Worm (Caenorhabditis elegans) whole organism, L2 larva: ENCODE data around the gene npax-1.

Source experiments
- F13H6.1 ChIP-seq: sonication (generic microtip); optimal IDR thresholded peaks from 2 replicates; lab custom pipeline; 2016; ENCODE audit warnings: missing genetic modification characterization, missing compliant biosample characterization
- R02D3.7 ChIP-seq: fragments of 150-350 bp; optimal IDR thresholded peaks from 2 replicates; lab custom pipeline; 2014; ENCODE audit warnings: missing biosample characterization, missing genetic modification characterization
- Y55F3AM.14 ChIP-seq: fragments of 200-800 bp; sonication (Bioruptor generic); optimal IDR thresholded peaks from 2 replicates; lab custom pipeline; 2018; ENCODE audit warnings: mild to moderate bottlenecking, missing genetic modification characterization, missing compliant biosample characterization
- ZK546.5 ChIP-seq: sonication (generic microtip); optimal IDR thresholded peaks from 2 replicates; lab custom pipeline; 2017; ENCODE audit warnings: missing biosample characterization, missing genetic modification characterization
- alr-1 ChIP-seq: fragments of 150-350 bp; optimal IDR thresholded peaks from 2 replicates; lab custom pipeline; 2014; ENCODE audit warnings: missing biosample characterization, missing genetic modification characterization
- aly-2 ChIP-seq: fragments of 150-350 bp; optimal IDR thresholded peaks from 2 replicates; lab custom pipeline; 2014; ENCODE audit warnings: missing biosample characterization, missing genetic modification characterization
- ama-1 ChIP-seq: fragments of 150-350 bp; optimal IDR thresholded peaks from 2 replicates; lab custom pipeline; 2018; ENCODE audit warnings: inconsistent platforms
- blmp-1 ChIP-seq: sonication (generic microtip); optimal IDR thresholded peaks from 2 replicates; lab custom pipeline; 2017; ENCODE audit warnings: missing genetic modification characterization, mild to moderate bottlenecking, missing compliant biosample characterization, antibody characterized with exemption, moderate library complexity; ENCODE audit not compliant: insufficient read depth
- ceh-16 ChIP-seq: fragments of 150-350 bp; optimal IDR thresholded peaks from 2 replicates; lab custom pipeline; 2014; ENCODE audit warnings: missing biosample characterization, missing genetic modification characterization
- ceh-82 ChIP-seq: fragments of 150-350 bp; optimal IDR thresholded peaks from 2 replicates; lab custom pipeline; 2014; ENCODE audit warnings: missing biosample characterization, missing genetic modification characterization
- crh-2 ChIP-seq: sonication (generic microtip); optimal IDR thresholded peaks from 2 replicates; lab custom pipeline; 2017; ENCODE audit warnings: missing biosample characterization, missing genetic modification characterization
- dmd-4 ChIP-seq: sonication (generic microtip); optimal IDR thresholded peaks from 2 replicates; lab custom pipeline; 2017; ENCODE audit warnings: missing biosample characterization, missing genetic modification characterization
- egl-27 ChIP-seq: sonication (generic microtip); optimal IDR thresholded peaks from 3 replicates; lab custom pipeline; 2017; ENCODE audit warnings: missing biosample characterization, missing genetic modification reagents, missing genetic modification characterization
- elt-1 ChIP-seq: fragments of 150-350 bp; optimal IDR thresholded peaks from 2 replicates; lab custom pipeline; 2014; ENCODE audit warnings: missing biosample characterization, missing genetic modification characterization
- fos-1 ChIP-seq: fragments of 150-350 bp; optimal IDR thresholded peaks from 2 replicates; lab custom pipeline; 2014; ENCODE audit warnings: missing biosample characterization, missing genetic modification characterization
- lin-11 ChIP-seq: fragments of 150-350 bp; sonication (generic microtip); optimal IDR thresholded peaks from 2 replicates; lab custom pipeline; 2014; ENCODE audit warnings: missing biosample characterization, missing genetic modification characterization, inconsistent platforms, mixed read lengths
- lin-13 ChIP-seq: fragments of 150-350 bp; optimal IDR thresholded peaks from 2 replicates; lab custom pipeline; 2014; ENCODE audit warnings: missing biosample characterization, missing genetic modification reagents, missing genetic modification characterization
- lin-39 ChIP-seq: fragments of 150-350 bp; optimal IDR thresholded peaks from 2 replicates; lab custom pipeline; 2014; ENCODE audit warnings: missing biosample characterization, missing genetic modification reagents, missing genetic modification characterization
- lsy-2 ChIP-seq, 2 experiments: fragments of 150-350 bp in 1 of 2; sonication (generic microtip) in 1 of 2; optimal IDR thresholded peaks; 2 replicates each; lab custom pipeline; 2014 to 2017; ENCODE audit warnings: missing biosample characterization in 2 of 2, missing genetic modification characterization in 2 of 2
- mab-5 ChIP-seq: fragments of 150-350 bp; optimal IDR thresholded peaks from 2 replicates; lab custom pipeline; 2014; ENCODE audit warnings: missing biosample characterization, missing genetic modification characterization
- mdl-1 ChIP-seq, 2 experiments: fragments of 150-350 bp in 1 of 2; sonication (generic microtip) in 1 of 2; optimal IDR thresholded peaks; 2 replicates each; lab custom pipeline; 2017; ENCODE audit warnings: missing biosample characterization in 2 of 2, missing genetic modification characterization in 2 of 2
- nhr-10 ChIP-seq: sonication (generic microtip); optimal IDR thresholded peaks from 2 replicates; lab custom pipeline; 2017; ENCODE audit warnings: missing biosample characterization, missing genetic modification characterization
- nhr-11 ChIP-seq: fragments of 150-350 bp; optimal IDR thresholded peaks from 2 replicates; lab custom pipeline; 2014; ENCODE audit warnings: missing biosample characterization, missing genetic modification characterization
- nhr-12 ChIP-seq: fragments of 150-350 bp; optimal IDR thresholded peaks from 2 replicates; lab custom pipeline; 2014; ENCODE audit warnings: missing biosample characterization, missing genetic modification characterization
- nhr-23 ChIP-seq: fragments of 150-350 bp; optimal IDR thresholded peaks from 2 replicates; lab custom pipeline; 2014; ENCODE audit warnings: missing biosample characterization, missing genetic modification reagents, missing genetic modification characterization
- nhr-237 ChIP-seq: fragments of 150-350 bp; optimal IDR thresholded peaks from 2 replicates; lab custom pipeline; 2014; ENCODE audit warnings: missing biosample characterization, missing genetic modification characterization
- nhr-25 ChIP-seq: fragments of 150-350 bp; sonication (generic microtip); optimal IDR thresholded peaks from 3 replicates; lab custom pipeline; 2014; ENCODE audit warnings: missing biosample characterization, missing genetic modification characterization
- peb-1 ChIP-seq: fragments of 150-350 bp; optimal IDR thresholded peaks from 2 replicates; lab custom pipeline; 2014; ENCODE audit warnings: missing biosample characterization, missing genetic modification characterization
- sem-4 ChIP-seq: fragments of 150-350 bp; optimal IDR thresholded peaks from 2 replicates; lab custom pipeline; 2014; ENCODE audit warnings: missing biosample characterization, missing genetic modification reagents, missing genetic modification characterization
- skn-1 ChIP-seq: sonication (generic microtip); optimal IDR thresholded peaks from 2 replicates; lab custom pipeline; 2017; ENCODE audit warnings: missing biosample characterization, missing genetic modification characterization
- sma-3 ChIP-seq: sonication (generic microtip); optimal IDR thresholded peaks from 2 replicates; lab custom pipeline; 2016; ENCODE audit warnings: missing genetic modification reagents, missing genetic modification characterization, missing compliant biosample characterization
- sma-9 ChIP-seq, 2 experiments: fragments of 150-350 bp in 1 of 2; sonication (generic microtip) in 1 of 2; optimal IDR thresholded peaks; 2 replicates each; lab custom pipeline; 2014 to 2016; ENCODE audit warnings: missing genetic modification characterization in 2 of 2, mild to moderate bottlenecking in 1 of 2, missing biosample characterization in 1 of 2, missing compliant biosample characterization in 1 of 2, missing genetic modification reagents in 1 of 2, moderate library complexity in 1 of 2
- snpc-4 ChIP-seq: fragments of 150-350 bp; optimal IDR thresholded peaks from 2 replicates; lab custom pipeline; 2014; ENCODE audit warnings: missing biosample characterization, missing genetic modification characterization
- unc-39 ChIP-seq: fragments of 150-350 bp; optimal IDR thresholded peaks from 2 replicates; lab custom pipeline; 2014; ENCODE audit warnings: missing biosample characterization, missing genetic modification characterization
- unc-55 ChIP-seq: fragments of 150-350 bp; sonication (generic microtip); optimal IDR thresholded peaks from 3 replicates; lab custom pipeline; 2014; ENCODE audit warnings: missing biosample characterization, missing genetic modification reagents, missing genetic modification characterization
- unc-62 ChIP-seq: fragments of 150-350 bp; optimal IDR thresholded peaks from 2 replicates; lab custom pipeline; 2014; ENCODE audit warnings: missing biosample characterization, missing genetic modification reagents, missing genetic modification characterization
- zag-1 ChIP-seq: fragments of 150-350 bp; optimal IDR thresholded peaks from 2 replicates; lab custom pipeline; 2014; ENCODE audit warnings: missing biosample characterization, missing genetic modification characterization
- ztf-1 ChIP-seq: fragments of 200-800 bp; sonication (Bioruptor generic); conservative IDR thresholded peaks from 2 replicates; pipeline ENCODE4 v1.3.6; 2022; ENCODE audit warnings: missing genetic modification characterization, missing compliant biosample characterization
- ztf-11 ChIP-seq: sonication (generic microtip); optimal IDR thresholded peaks from 2 replicates; lab custom pipeline; 2017; ENCODE audit warnings: missing biosample characterization, missing genetic modification characterization

npax-1 gene

DNA sequence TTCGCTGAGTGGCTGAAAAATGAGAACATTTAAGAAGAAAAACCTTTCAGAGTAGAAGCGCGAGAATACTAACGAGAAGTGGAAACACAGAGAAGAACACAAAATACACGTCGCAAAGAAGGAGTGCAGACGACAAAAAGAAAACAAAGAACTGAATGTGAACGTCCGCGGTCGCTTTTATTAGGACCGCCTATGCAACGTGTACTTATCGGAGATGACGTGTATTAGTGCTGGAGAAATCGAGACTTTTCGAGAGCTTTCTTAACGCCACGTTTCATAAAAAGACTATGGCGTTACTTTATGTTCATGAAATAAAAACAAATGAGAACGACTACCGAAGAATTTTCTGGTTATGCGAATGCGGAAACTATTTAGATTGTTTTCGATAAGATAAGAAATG is 21.4 kb upstream of the npax-1 start, which contains the start of gene hsp-4:
Gene hsp-4 (minus strand): TSS at position 139 of the 400 bp plus-strand sequence.
- TF ChIP-seq ceh-16 (tag; lab: Kevin White, UChicago) = no peak
- TF ChIP-seq sem-4 = no peak
- TF ChIP-seq unc-55 (GFP tag; lab: Kevin White, UChicago) = peak; percentile 1
- TF ChIP-seq Y55F3AM.14 (GFP tag; lab: Kevin White, UChicago) = no peak
- peak; percentile 83 for TF ChIP-seq crh-2 (tag; lab: Kevin White, UChicago)
- peak; percentile 2 for TF ChIP-seq ama-1
- no peak for TF ChIP-seq zag-1
- TF ChIP-seq ceh-82 = no peak
- TF ChIP-seq nhr-12 (tag; lab: Kevin White, UChicago) = no peak
- TF ChIP-seq peb-1 (tag; lab: Kevin White, UChicago) = no peak
- peak; percentile 51 for TF ChIP-seq fos-1 (tag; lab: Kevin White, UChicago)
- no peak for TF ChIP-seq mab-5 (tag; lab: Kevin White, UChicago)
- TF ChIP-seq nhr-25 = no peak
- no peak for TF ChIP-seq ztf-1 (GFP tag; lab: Robert Waterston, UW)
- TF ChIP-seq R02D3.7 (tag; lab: Kevin White, UChicago) = no peak
- TF ChIP-seq lsy-2 (tag; optimal IDR thresholded peaks at IDR 0.05; lab: Kevin White, UChicago) = no peak
- TF ChIP-seq skn-1 (tag; lab: Kevin White, UChicago) = no peak
- no peak for TF ChIP-seq mdl-1 (tag; optimal IDR thresholded peaks at IDR 0.05; lab: Kevin White, UChicago)
- TF ChIP-seq unc-62 = no peak
- no peak for TF ChIP-seq blmp-1 (tag; lab: Kevin White, UChicago)
- no peak for TF ChIP-seq sma-9 (GFP tag; optimal IDR thresholded peaks at IDR 0.05; lab: Kevin White, UChicago)
- no peak for TF ChIP-seq sma-9 (tag; optimal IDR thresholded peaks at IDR 0.05; lab: Kevin White, UChicago)
- no peak for TF ChIP-seq nhr-23 (tag; lab: Kevin White, UChicago)
- no peak for TF ChIP-seq snpc-4
- TF ChIP-seq dmd-4 (tag; lab: Kevin White, UChicago) = no peak
- no peak for TF ChIP-seq F13H6.1 (tag; lab: Kevin White, UChicago)
- no peak for TF ChIP-seq unc-39 (tag; lab: Kevin White, UChicago)
- no peak for TF ChIP-seq nhr-10 (tag; lab: Kevin White, UChicago)
- TF ChIP-seq egl-27 (tag; lab: Kevin White, UChicago) = no peak

DNA sequence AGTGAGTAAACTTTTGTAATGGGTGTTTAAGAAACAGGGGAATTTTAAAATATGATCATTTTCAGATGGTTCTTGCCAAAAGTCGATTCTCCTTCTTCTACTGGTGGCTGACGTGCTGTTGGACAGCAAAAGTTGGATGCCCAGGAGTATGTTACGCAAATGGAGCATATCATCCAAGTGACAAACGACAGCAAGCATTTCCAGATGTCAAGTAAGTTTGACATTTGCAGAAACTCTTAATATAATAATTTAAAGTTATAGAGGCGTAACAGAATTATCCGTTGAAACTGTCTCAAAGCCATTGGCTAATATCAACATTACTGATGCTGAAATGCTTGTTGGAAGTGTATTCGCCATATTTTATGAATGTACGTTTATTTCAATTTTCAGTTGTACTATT is 16.9 kb upstream of the npax-1 start:
- TF ChIP-seq aly-2 (tag; lab: Kevin White, UChicago) (no peak), nhr-11 (no peak), ZK546.5 (tag; lab: Kevin White, UChicago) (no peak), elt-1 (no peak), fos-1 (tag; lab: Kevin White, UChicago) (no peak), ceh-82 (no peak), Y55F3AM.14 (GFP tag; lab: Kevin White, UChicago) (no peak), skn-1 (tag; lab: Kevin White, UChicago) (no peak), dmd-4 (tag; lab: Kevin White, UChicago) (no peak), unc-62 (no peak), nhr-237 (no peak), blmp-1 (tag; lab: Kevin White, UChicago) (no peak), unc-55 (GFP tag; lab: Kevin White, UChicago) (no peak)

DNA sequence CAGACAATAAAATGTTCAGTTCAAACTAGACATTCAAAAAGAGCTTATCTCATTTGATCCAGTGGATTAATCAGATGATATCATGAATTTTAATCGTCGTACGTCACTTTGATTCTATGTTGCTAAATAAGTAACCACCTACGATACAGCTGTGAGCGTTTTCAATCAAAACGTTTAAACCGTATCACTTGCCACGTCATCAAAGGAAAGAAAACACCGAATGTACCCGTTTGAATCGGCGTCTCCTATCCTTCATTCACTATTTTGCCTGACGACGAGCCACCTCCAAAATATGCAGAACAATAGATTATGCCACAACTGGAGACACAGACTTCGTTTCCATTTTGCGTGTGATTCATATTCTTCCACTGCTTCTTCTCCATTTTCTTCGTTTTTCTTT is 14.7 kb upstream of the npax-1 start:
- TF ChIP-seq crh-2 (tag; lab: Kevin White, UChicago) (peak; percentile 38), ZK546.5 (tag; lab: Kevin White, UChicago) (no peak)
- TF ChIP-seq, all 48 proteins: peak for 1

DNA sequence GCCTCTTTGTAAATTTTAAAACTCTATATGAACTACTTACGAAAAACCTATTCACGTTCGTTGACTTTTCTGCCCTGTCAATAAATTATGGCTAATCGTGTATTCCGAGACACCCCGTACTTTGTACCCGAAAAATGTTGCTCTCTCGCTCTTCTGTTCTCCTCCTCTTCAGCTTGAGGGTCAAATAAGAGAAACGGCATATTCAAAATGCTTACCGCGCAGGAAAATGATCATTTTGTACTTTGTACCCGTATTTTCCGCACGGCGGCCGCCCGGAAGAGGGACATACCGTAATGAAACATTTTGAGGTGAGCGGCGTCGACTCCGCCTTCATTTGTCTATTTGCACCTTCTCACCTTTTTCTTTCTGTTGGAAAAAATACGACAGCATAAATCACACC is 12.5 kb upstream of the npax-1 start:
- no peak for TF ChIP-seq unc-62
- no peak for TF ChIP-seq sma-3
- no peak for TF ChIP-seq crh-2 (tag; lab: Kevin White, UChicago)
- no peak for TF ChIP-seq dmd-4 (tag; lab: Kevin White, UChicago)
- TF ChIP-seq lin-13 = no peak
- no peak for TF ChIP-seq egl-27 (tag; lab: Kevin White, UChicago)
- no peak for TF ChIP-seq lsy-2 (tag; optimal IDR thresholded peaks at IDR 0.05; lab: Kevin White, UChicago)
- TF ChIP-seq ztf-11 (tag; lab: Kevin White, UChicago) = no peak
- TF ChIP-seq snpc-4 = no peak
- TF ChIP-seq sma-9 (GFP tag; optimal IDR thresholded peaks at IDR 0.05; lab: Kevin White, UChicago) = no peak
- TF ChIP-seq sma-9 (tag; optimal IDR thresholded peaks at IDR 0.05; lab: Kevin White, UChicago) = no peak
- TF ChIP-seq unc-55 (GFP tag; lab: Kevin White, UChicago) = no peak
- TF ChIP-seq F13H6.1 (tag; lab: Kevin White, UChicago) = no peak
- no peak for TF ChIP-seq Y55F3AM.14 (GFP tag; lab: Kevin White, UChicago)
- no peak for TF ChIP-seq lin-39
- no peak for TF ChIP-seq lin-11
- TF ChIP-seq peb-1 (tag; lab: Kevin White, UChicago) = no peak
- TF ChIP-seq alr-1 (tag; lab: Kevin White, UChicago) = no peak
- TF ChIP-seq unc-39 (tag; lab: Kevin White, UChicago) = no peak
- TF ChIP-seq, all 48 proteins: peak for 0
